Worm (Caenorhabditis elegans): Measurements from ENCODE around the gene spds-1.

DNA sequence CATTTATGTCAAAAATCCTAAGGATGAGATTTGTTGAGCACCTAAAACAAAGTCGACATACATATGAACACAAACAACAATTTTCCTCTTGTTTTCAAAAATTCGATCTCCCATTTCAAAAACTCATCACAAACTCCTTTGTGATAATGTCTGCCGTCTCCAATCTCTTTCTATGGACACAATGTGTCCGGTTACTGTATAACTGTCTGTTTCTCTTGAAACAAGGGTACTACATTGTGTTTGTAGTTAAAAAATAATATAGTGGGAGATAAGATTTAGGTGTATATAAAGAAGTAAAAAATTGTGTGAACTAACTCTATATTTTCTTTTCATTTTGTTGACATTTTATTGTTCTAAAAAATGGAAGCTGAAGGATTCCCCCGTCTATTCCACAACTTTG is 23.6 kb downstream of the spds-1 start, which contains the start of gene bcmo-1:
- TF ChIP-seq ceh-13 (GFP tag; optimal IDR thresholded peaks at IDR 0.05) (no peak), ama-1 (optimal IDR thresholded peaks at IDR 0.05) (no peak), B0310.2 (tag; optimal IDR thresholded peaks at IDR 0.05) (no peak), sea-1 (GFP tag; conservative IDR thresholded peaks at IDR 0.05) (no peak), tra-4 (tag; optimal IDR thresholded peaks at IDR 0.05) (no peak), scrt-1 (GFP tag; IDR thresholded peaks at IDR 0.05) (no peak), ets-7 (tag; optimal IDR thresholded peaks at IDR 0.05) (no peak), tbx-11 (GFP tag; IDR thresholded peaks at IDR 0.05) (no peak), pes-1 (GFP tag; IDR thresholded peaks at IDR 0.05) (no peak), hmbx-1 (tag; optimal IDR thresholded peaks at IDR 0.05) (no peak), tbx-37 (GFP tag; conservative IDR thresholded peaks at IDR 0.05) (no peak)
